Worm (Caenorhabditis elegans) whole organism, young adult: Measurements from ENCODE around the gene hat-1.

Experiments used
- K11D2.4 ChIP-seq: fragments of 200-800 bp; sonication (Bioruptor generic); IDR thresholded peaks from 2 replicates; pipeline ENCODE4 v1.3.6; 2022; ENCODE audit warnings: missing genetic modification reagents, missing genetic modification characterization, missing compliant biosample characterization
- T26A5.8 ChIP-seq: sonication (generic microtip); optimal IDR thresholded peaks from 2 replicates; lab custom pipeline; 2016; ENCODE audit warnings: missing genetic modification characterization, missing compliant biosample characterization
- Y53G8AR.9 ChIP-seq: fragments of 200-800 bp; sonication (Bioruptor generic); conservative IDR thresholded peaks from 2 replicates; pipeline ENCODE4 v1.3.6; 2022; ENCODE audit warnings: missing genetic modification reagents, missing genetic modification characterization, missing compliant biosample characterization
- lin-54 ChIP-seq: fragments of 200-800 bp; sonication (Bioruptor generic); optimal IDR thresholded peaks from 2 replicates; lab custom pipeline; 2018; ENCODE audit warnings: mild to moderate bottlenecking, missing genetic modification characterization, missing compliant biosample characterization
- sea-2 ChIP-seq: fragments of 200-800 bp; sonication (Bioruptor generic); IDR thresholded peaks from 2 replicates; pipeline ENCODE4 v1.3.6; 2022; ENCODE audit warnings: missing genetic modification characterization, missing compliant biosample characterization
- unc-130 ChIP-seq: sonication (generic microtip); optimal IDR thresholded peaks from 2 replicates; lab custom pipeline; 2016; ENCODE audit warnings: missing genetic modification reagents, missing genetic modification characterization, missing compliant biosample characterization
- unc-62 ChIP-seq: fragments of 150-350 bp; optimal IDR thresholded peaks from 2 replicates; lab custom pipeline; 2014; ENCODE audit warnings: missing biosample characterization, missing genetic modification reagents, missing genetic modification characterization
- ztf-26 ChIP-seq: sonication (generic microtip); optimal IDR thresholded peaks from 2 replicates; lab custom pipeline; 2017; ENCODE audit warnings: missing genetic modification characterization, missing compliant biosample characterization
- ztf-3 ChIP-seq: fragments of 200-800 bp; sonication (Bioruptor generic); optimal IDR thresholded peaks from 2 replicates; lab custom pipeline; 2018; ENCODE audit warnings: mild to moderate bottlenecking, missing genetic modification characterization, missing compliant biosample characterization

DNA sequence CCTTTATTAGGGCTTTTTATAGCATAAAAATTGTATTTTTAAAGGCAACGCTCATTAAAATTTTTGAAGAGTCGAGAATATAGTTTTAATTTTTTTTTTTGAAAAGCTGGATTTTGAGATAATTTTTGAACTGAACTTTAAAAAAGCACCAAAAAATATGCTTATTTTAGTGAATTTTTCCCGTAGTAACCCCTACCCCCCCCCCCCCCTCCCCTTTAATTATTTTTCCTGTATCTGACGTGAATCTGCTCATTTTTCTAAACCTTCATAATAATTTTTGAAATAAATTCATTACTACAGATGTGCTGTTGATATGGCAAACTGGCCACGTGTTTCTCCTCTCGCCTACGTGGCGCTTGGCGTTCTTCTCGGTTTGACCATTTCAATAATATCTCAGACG is 25.6 kb downstream of the hat-1 start, which contains the start of gene C38H2.2:
- TF ChIP-seq unc-130 (no peak), sea-2 (GFP tag; lab: Robert Waterston, UW) (no peak), Y53G8AR.9 (GFP tag; lab: Robert Waterston, UW) (no peak), unc-62 (GFP tag; lab: Kevin White, UChicago) (no peak), K11D2.4 (no peak), ztf-26 (tag; lab: Kevin White, UChicago) (no peak), lin-54 (GFP tag; lab: Kevin White, UChicago) (no peak), ztf-3 (GFP tag; lab: Kevin White, UChicago) (no peak), T26A5.8 (tag; lab: Kevin White, UChicago) (no peak)
